Fruit fly (Drosophila melanogaster) whole organism, wandering third instar larva: ENCODE data around the gene CG16800.

ENCODE experiments used
- Dfd ChIP-seq: fragments of >200 bp; optimal IDR thresholded peaks from 2 replicates; lab custom pipeline; 2017; ENCODE audit warnings: missing biosample characterization, missing genetic modification characterization
- Hnf4 ChIP-seq: fragments of 200-800 bp; sonication (Bioruptor generic); optimal IDR thresholded peaks from 2 replicates; lab custom pipeline; 2016; ENCODE audit warnings: missing biosample characterization, mild to moderate bottlenecking, missing genetic modification characterization
- dsf ChIP-seq: sonication (Bioruptor generic); optimal IDR thresholded peaks from 2 replicates; lab custom pipeline; 2016; ENCODE audit warnings: missing biosample characterization, missing genetic modification characterization, borderline replicate concordance
- fru ChIP-seq: fragments of 200-800 bp; sonication (Bioruptor generic); optimal IDR thresholded peaks from 3 replicates; lab custom pipeline; 2016; ENCODE audit warnings: missing biosample characterization, mild to moderate bottlenecking, missing genetic modification characterization
- lola ChIP-seq: fragments of >200 bp; optimal IDR thresholded peaks from 2 replicates; lab custom pipeline; 2017; ENCODE audit warnings: missing biosample characterization, missing genetic modification characterization
- usp ChIP-seq: fragments of >200 bp; optimal IDR thresholded peaks from 2 replicates; lab custom pipeline; 2017; ENCODE audit warnings: missing biosample characterization, missing genetic modification characterization

- TF ChIP-seq Hnf4 (GFP tag; lab: Kevin White, UChicago) (no peak), dsf (GFP tag; lab: Kevin White, UChicago) (no peak), usp (GFP tag; lab: Kevin White, UChicago) (no peak), lola (GFP tag; lab: Kevin White, UChicago) (no peak), Dfd (GFP tag; lab: Kevin White, UChicago) (no peak), fru (GFP tag; lab: Kevin White, UChicago) (no peak)
Observed at dm6 chr2L:12969569-12969968, 3.2 kb downstream of the CG16800 start.
